Worm (Caenorhabditis elegans) whole organism, L2 larva: ENCODE measurements around the gene cpg-1.

Source experiments
- C34F6.9 ChIP-seq: fragments of 150-350 bp; optimal IDR thresholded peaks from 2 replicates; lab custom pipeline; 2014; ENCODE audit warnings: missing biosample characterization, missing genetic modification characterization
- F13H6.1 ChIP-seq: sonication (generic microtip); optimal IDR thresholded peaks from 2 replicates; lab custom pipeline; 2016; ENCODE audit warnings: missing genetic modification characterization, missing compliant biosample characterization
- R02D3.7 ChIP-seq: fragments of 150-350 bp; optimal IDR thresholded peaks from 2 replicates; lab custom pipeline; 2014; ENCODE audit warnings: missing biosample characterization, missing genetic modification characterization
- Y55F3AM.14 ChIP-seq: fragments of 200-800 bp; sonication (Bioruptor generic); optimal IDR thresholded peaks from 2 replicates; lab custom pipeline; 2018; ENCODE audit warnings: mild to moderate bottlenecking, missing genetic modification characterization, missing compliant biosample characterization
- alr-1 ChIP-seq: fragments of 150-350 bp; optimal IDR thresholded peaks from 2 replicates; lab custom pipeline; 2014; ENCODE audit warnings: missing biosample characterization, missing genetic modification characterization
- blmp-1 ChIP-seq: sonication (generic microtip); optimal IDR thresholded peaks from 2 replicates; lab custom pipeline; 2017; ENCODE audit warnings: missing genetic modification characterization, mild to moderate bottlenecking, missing compliant biosample characterization, antibody characterized with exemption, moderate library complexity; ENCODE audit not compliant: insufficient read depth
- ceh-82 ChIP-seq: fragments of 150-350 bp; optimal IDR thresholded peaks from 2 replicates; lab custom pipeline; 2014; ENCODE audit warnings: missing biosample characterization, missing genetic modification characterization
- crh-2 ChIP-seq: sonication (generic microtip); optimal IDR thresholded peaks from 2 replicates; lab custom pipeline; 2017; ENCODE audit warnings: missing biosample characterization, missing genetic modification characterization
- dmd-4 ChIP-seq: sonication (generic microtip); optimal IDR thresholded peaks from 2 replicates; lab custom pipeline; 2017; ENCODE audit warnings: missing biosample characterization, missing genetic modification characterization
- egl-27 ChIP-seq: sonication (generic microtip); optimal IDR thresholded peaks from 3 replicates; lab custom pipeline; 2017; ENCODE audit warnings: missing biosample characterization, missing genetic modification reagents, missing genetic modification characterization
- elt-1 ChIP-seq: fragments of 150-350 bp; optimal IDR thresholded peaks from 2 replicates; lab custom pipeline; 2014; ENCODE audit warnings: missing biosample characterization, missing genetic modification characterization
- fos-1 ChIP-seq: fragments of 150-350 bp; optimal IDR thresholded peaks from 2 replicates; lab custom pipeline; 2014; ENCODE audit warnings: missing biosample characterization, missing genetic modification characterization
- gmeb-1 ChIP-seq: fragments of 150-350 bp; optimal IDR thresholded peaks from 2 replicates; lab custom pipeline; 2014; ENCODE audit warnings: missing biosample characterization, missing genetic modification characterization
- lin-11 ChIP-seq: fragments of 150-350 bp; sonication (generic microtip); optimal IDR thresholded peaks from 2 replicates; lab custom pipeline; 2014; ENCODE audit warnings: missing biosample characterization, missing genetic modification characterization, inconsistent platforms, mixed read lengths
- lin-13 ChIP-seq: fragments of 150-350 bp; optimal IDR thresholded peaks from 2 replicates; lab custom pipeline; 2014; ENCODE audit warnings: missing biosample characterization, missing genetic modification reagents, missing genetic modification characterization
- lin-39 ChIP-seq: fragments of 150-350 bp; optimal IDR thresholded peaks from 2 replicates; lab custom pipeline; 2014; ENCODE audit warnings: missing biosample characterization, missing genetic modification reagents, missing genetic modification characterization
- lsy-2 ChIP-seq, 2 experiments: fragments of 150-350 bp in 1 of 2; sonication (generic microtip) in 1 of 2; optimal IDR thresholded peaks; 2 replicates each; lab custom pipeline; 2014 to 2017; ENCODE audit warnings: missing biosample characterization in 2 of 2, missing genetic modification characterization in 2 of 2
- mab-5 ChIP-seq: fragments of 150-350 bp; optimal IDR thresholded peaks from 2 replicates; lab custom pipeline; 2014; ENCODE audit warnings: missing biosample characterization, missing genetic modification characterization
- nhr-12 ChIP-seq: fragments of 150-350 bp; optimal IDR thresholded peaks from 2 replicates; lab custom pipeline; 2014; ENCODE audit warnings: missing biosample characterization, missing genetic modification characterization
- nhr-129 ChIP-seq: fragments of 150-350 bp; optimal IDR thresholded peaks from 2 replicates; lab custom pipeline; 2014; ENCODE audit warnings: missing biosample characterization, missing genetic modification characterization
- nhr-23 ChIP-seq: fragments of 150-350 bp; optimal IDR thresholded peaks from 2 replicates; lab custom pipeline; 2014; ENCODE audit warnings: missing biosample characterization, missing genetic modification reagents, missing genetic modification characterization
- nhr-25 ChIP-seq: fragments of 150-350 bp; sonication (generic microtip); optimal IDR thresholded peaks from 3 replicates; lab custom pipeline; 2014; ENCODE audit warnings: missing biosample characterization, missing genetic modification characterization
- nhr-6 ChIP-seq: fragments of 150-350 bp; optimal IDR thresholded peaks from 2 replicates; lab custom pipeline; 2014; ENCODE audit warnings: missing biosample characterization, missing genetic modification characterization
- nhr-77 ChIP-seq: fragments of 150-350 bp; optimal IDR thresholded peaks from 2 replicates; lab custom pipeline; 2014; ENCODE audit warnings: missing biosample characterization, missing genetic modification characterization
- sem-4 ChIP-seq: fragments of 150-350 bp; optimal IDR thresholded peaks from 2 replicates; lab custom pipeline; 2014; ENCODE audit warnings: missing biosample characterization, missing genetic modification reagents, missing genetic modification characterization
- sma-9 ChIP-seq, 2 experiments: fragments of 150-350 bp in 1 of 2; sonication (generic microtip) in 1 of 2; optimal IDR thresholded peaks; 2 replicates each; lab custom pipeline; 2014 to 2016; ENCODE audit warnings: missing genetic modification characterization in 2 of 2, mild to moderate bottlenecking in 1 of 2, missing biosample characterization in 1 of 2, missing compliant biosample characterization in 1 of 2, missing genetic modification reagents in 1 of 2, moderate library complexity in 1 of 2
- unc-39 ChIP-seq: fragments of 150-350 bp; optimal IDR thresholded peaks from 2 replicates; lab custom pipeline; 2014; ENCODE audit warnings: missing biosample characterization, missing genetic modification characterization
- unc-55 ChIP-seq: fragments of 150-350 bp; sonication (generic microtip); optimal IDR thresholded peaks from 3 replicates; lab custom pipeline; 2014; ENCODE audit warnings: missing biosample characterization, missing genetic modification reagents, missing genetic modification characterization
- unc-62 ChIP-seq: fragments of 150-350 bp; optimal IDR thresholded peaks from 2 replicates; lab custom pipeline; 2014; ENCODE audit warnings: missing biosample characterization, missing genetic modification reagents, missing genetic modification characterization
- zag-1 ChIP-seq: fragments of 150-350 bp; optimal IDR thresholded peaks from 2 replicates; lab custom pipeline; 2014; ENCODE audit warnings: missing biosample characterization, missing genetic modification characterization
- ztf-1 ChIP-seq: fragments of 200-800 bp; sonication (Bioruptor generic); conservative IDR thresholded peaks from 2 replicates; pipeline ENCODE4 v1.3.6; 2022; ENCODE audit warnings: missing genetic modification characterization, missing compliant biosample characterization
- ztf-11 ChIP-seq: sonication (generic microtip); optimal IDR thresholded peaks from 2 replicates; lab custom pipeline; 2017; ENCODE audit warnings: missing biosample characterization, missing genetic modification characterization
- ztf-4 ChIP-seq: fragments of 150-350 bp; optimal IDR thresholded peaks from 2 replicates; lab custom pipeline; 2014; ENCODE audit warnings: missing biosample characterization, missing genetic modification characterization

cpg-1 gene

DNA sequence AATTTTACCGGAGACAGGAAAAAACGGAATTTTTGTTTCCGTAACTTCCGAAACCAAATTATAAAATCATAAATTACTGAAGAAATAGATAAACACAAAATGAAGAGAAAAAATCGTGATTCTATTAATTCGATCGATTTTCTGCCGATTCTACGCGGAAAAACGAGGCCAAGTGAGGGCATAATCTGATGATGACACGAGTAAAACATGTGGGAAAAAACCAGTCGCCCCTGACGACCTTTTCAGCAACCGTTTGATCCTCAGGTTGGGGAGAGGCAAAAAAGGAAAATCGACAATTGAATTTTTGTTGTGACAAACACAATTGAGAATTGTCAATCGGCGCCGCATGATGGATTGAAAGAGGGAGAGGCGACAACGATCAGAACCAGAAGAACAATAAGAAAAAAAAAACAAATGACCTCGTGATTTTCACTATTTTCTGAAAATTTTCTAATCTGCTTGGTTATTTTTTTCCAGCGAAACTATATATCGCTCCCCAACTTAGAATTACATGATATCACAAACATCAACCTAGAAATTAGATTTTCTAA is 15.8 kb downstream of the cpg-1 start:
- TF ChIP-seq nhr-25 (tag; lab: Kevin White, UChicago) = peak; percentile 74
- TF ChIP-seq ztf-11 (tag; lab: Kevin White, UChicago) = no peak
- peak; percentile 56 for TF ChIP-seq blmp-1 (tag; lab: Kevin White, UChicago)

DNA sequence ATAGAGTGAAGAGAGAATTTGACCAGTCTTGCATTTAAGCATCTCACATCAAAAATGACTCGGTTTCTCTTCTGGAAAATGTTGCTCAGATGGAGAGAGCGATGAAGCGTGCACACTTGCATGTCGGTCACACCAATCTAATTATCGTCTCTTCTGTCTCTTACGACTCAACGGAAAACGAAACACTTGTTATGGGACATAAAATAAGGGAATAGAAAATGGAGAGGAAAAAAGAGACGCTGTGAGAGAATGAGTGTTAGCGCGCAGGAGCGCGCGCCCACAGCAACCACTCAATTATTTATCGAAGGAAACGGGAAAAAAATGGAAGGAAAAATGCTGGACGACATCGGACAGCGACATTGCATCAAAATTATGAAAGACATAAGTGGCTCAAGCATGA is 16.6 kb downstream of the cpg-1 start:
- TF ChIP-seq C34F6.9 (tag; lab: Kevin White, UChicago) = peak; percentile 22
- TF ChIP-seq fos-1 (tag; lab: Kevin White, UChicago) = no peak
- no peak for TF ChIP-seq elt-1
- no peak for TF ChIP-seq nhr-6 (tag; lab: Kevin White, UChicago)
- TF ChIP-seq nhr-25 (tag; lab: Kevin White, UChicago) = no peak
- TF ChIP-seq Y55F3AM.14 (GFP tag; lab: Kevin White, UChicago) = no peak
- TF ChIP-seq crh-2 (tag; lab: Kevin White, UChicago) = no peak
- TF ChIP-seq nhr-12 (tag; lab: Kevin White, UChicago) = no peak
- TF ChIP-seq sem-4 (tag; lab: Kevin White, UChicago) = peak; percentile 59
- peak; percentile 32 for TF ChIP-seq unc-55 (GFP tag; lab: Kevin White, UChicago)
- TF ChIP-seq F13H6.1 (tag; lab: Kevin White, UChicago) = peak; percentile 57
- no peak for TF ChIP-seq nhr-23 (tag; lab: Kevin White, UChicago)
- peak; percentile 1 for TF ChIP-seq ztf-4 (tag; lab: Kevin White, UChicago)
- TF ChIP-seq lin-39 = no peak
- TF ChIP-seq nhr-129 = peak; percentile 72
- TF ChIP-seq lin-13 = no peak
- no peak for TF ChIP-seq mab-5 (tag; lab: Kevin White, UChicago)
- no peak for TF ChIP-seq ztf-1 (GFP tag; lab: Robert Waterston, UW)
- TF ChIP-seq nhr-77 (tag; lab: Kevin White, UChicago) = no peak
- no peak for TF ChIP-seq unc-62
- peak; percentile 29 to 58 for TF ChIP-seq lsy-2 (tag; optimal IDR thresholded peaks at IDR 0.05; lab: Kevin White, UChicago)
- TF ChIP-seq lin-11 (tag; lab: Kevin White, UChicago) = peak; percentile 20
- TF ChIP-seq gmeb-1 = no peak
- TF ChIP-seq blmp-1 (tag; lab: Kevin White, UChicago) = no peak
- TF ChIP-seq alr-1 (tag; lab: Kevin White, UChicago) = peak; percentile 23
- TF ChIP-seq zag-1 (tag; lab: Kevin White, UChicago) = peak; percentile 45
- no peak for TF ChIP-seq R02D3.7
- TF ChIP-seq unc-39 (tag; lab: Kevin White, UChicago) = peak; percentile 42
- no peak for TF ChIP-seq ztf-11 (tag; lab: Kevin White, UChicago)
- no peak for TF ChIP-seq dmd-4
- no peak for TF ChIP-seq egl-27 (tag; lab: Kevin White, UChicago)

DNA sequence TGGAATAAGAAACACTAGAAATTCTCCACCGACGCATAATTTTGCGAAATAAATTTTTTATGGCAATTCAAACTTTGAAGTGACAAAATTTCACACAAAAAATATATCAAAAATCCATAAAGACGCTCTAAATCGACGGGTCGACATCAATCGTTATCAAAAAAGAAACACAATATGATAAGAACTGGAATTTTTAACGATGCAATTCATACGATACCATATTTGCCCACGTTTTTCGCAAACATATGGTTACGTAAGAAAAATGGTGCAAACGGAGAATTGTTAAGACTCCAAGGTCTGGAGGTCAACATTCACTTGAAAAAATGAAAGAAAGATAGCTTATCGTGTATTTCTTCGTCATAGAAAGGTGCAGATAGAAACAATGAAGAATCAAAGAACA is 17.0 kb downstream of the cpg-1 start:
- TF ChIP-seq fos-1 (tag; lab: Kevin White, UChicago) = peak; percentile 69
- TF ChIP-seq ceh-82 (tag; lab: Kevin White, UChicago) = no peak
- no peak for TF ChIP-seq mab-5 (tag; lab: Kevin White, UChicago)
- no peak for TF ChIP-seq unc-62
- TF ChIP-seq sma-9 (GFP tag; optimal IDR thresholded peaks at IDR 0.05; lab: Kevin White, UChicago) = peak; percentile 73
- no peak for TF ChIP-seq sma-9 (tag; optimal IDR thresholded peaks at IDR 0.05; lab: Kevin White, UChicago)

DNA sequence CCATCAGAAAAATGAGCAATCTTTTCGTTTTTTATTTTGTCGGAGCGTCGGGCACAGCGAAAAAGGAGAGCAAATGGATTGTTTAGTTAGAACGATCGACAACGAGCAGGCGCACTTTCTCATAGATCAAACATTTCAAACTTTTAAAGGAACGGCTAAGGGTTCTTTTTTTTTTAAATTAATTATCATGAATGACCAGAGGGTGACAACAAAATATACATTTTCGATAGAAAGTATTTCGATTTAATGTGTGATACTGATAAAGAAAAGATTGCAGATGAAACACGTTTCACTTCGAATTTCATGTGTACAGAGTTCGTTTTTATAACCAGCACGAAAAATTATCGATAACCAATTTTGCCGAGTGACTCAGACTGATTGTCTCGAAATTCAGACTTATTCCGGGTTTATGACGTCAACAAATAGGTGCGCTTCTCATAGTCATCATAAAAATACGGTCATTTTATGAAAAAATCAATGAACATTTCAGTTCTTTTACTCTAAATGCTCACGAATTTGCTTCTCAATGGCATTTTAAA is 17.5 kb downstream of the cpg-1 start:
- TF ChIP-seq nhr-6 (tag; lab: Kevin White, UChicago) (no peak), F13H6.1 (tag; lab: Kevin White, UChicago) (no peak), sma-9 (GFP tag; optimal IDR thresholded peaks at IDR 0.05; lab: Kevin White, UChicago) (peak; percentile 42), sma-9 (tag; optimal IDR thresholded peaks at IDR 0.05; lab: Kevin White, UChicago) (no peak), fos-1 (tag; lab: Kevin White, UChicago) (peak; percentile 89), crh-2 (tag; lab: Kevin White, UChicago) (peak; percentile 28)
